Fruit fly (Drosophila melanogaster) whole organism, embryonic: ENCODE measurements around the gene CG9518.

ENCODE experiments used
- Atf-2 ChIP-seq: fragments of 200-800 bp; sonication (Bioruptor generic); optimal IDR thresholded peaks from 2 replicates; lab custom pipeline; 2016; ENCODE audit warnings: missing biosample characterization, missing genetic modification characterization
- Awh ChIP-seq: fragments of 200-800 bp; sonication (Bioruptor generic); IDR thresholded peaks from 2 replicates; pipeline ENCODE4, ENCODE4 v1.3.6; 2022; ENCODE audit warnings: missing biosample characterization, missing genetic modification characterization
- Bdp1 ChIP-seq: fragments of 200-800 bp; sonication (Bioruptor generic); optimal IDR thresholded peaks from 3 replicates; lab custom pipeline; 2016; ENCODE audit warnings: missing biosample characterization, missing genetic modification characterization
- CG10565 ChIP-seq: fragments of 200-800 bp; sonication (Bioruptor generic); optimal IDR thresholded peaks from 3 replicates; lab custom pipeline; 2016; ENCODE audit warnings: missing biosample characterization, mild to moderate bottlenecking, missing genetic modification characterization
- CG12236 ChIP-seq: fragments of 200-800 bp; sonication (Bioruptor generic); optimal IDR thresholded peaks from 2 replicates; lab custom pipeline; 2016; ENCODE audit warnings: missing biosample characterization, missing genetic modification characterization
- CG12299 ChIP-seq: fragments of 200-800 bp; sonication (Bioruptor generic); optimal IDR thresholded peaks from 2 replicates; lab custom pipeline; 2018; ENCODE audit warnings: missing biosample characterization, mild to moderate bottlenecking, missing genetic modification characterization
- CG12391 ChIP-seq: fragments of 200-800 bp; sonication (Bioruptor generic); optimal IDR thresholded peaks from 3 replicates; lab custom pipeline; 2018; ENCODE audit warnings: missing biosample characterization, mild to moderate bottlenecking, missing genetic modification characterization, moderate library complexity
- CG14710 ChIP-seq: fragments of 200-800 bp; sonication (Bioruptor generic); optimal IDR thresholded peaks from 3 replicates; lab custom pipeline; 2019; ENCODE audit warnings: missing biosample characterization, mild to moderate bottlenecking, missing genetic modification characterization, moderate library complexity
- CG14965 ChIP-seq: fragments of 200-800 bp; sonication (Bioruptor generic); optimal IDR thresholded peaks from 2 replicates; lab custom pipeline; 2016; ENCODE audit warnings: missing biosample characterization, missing genetic modification characterization, borderline replicate concordance
- CG16863 ChIP-seq: fragments of 200-800 bp; sonication (Bioruptor generic); optimal IDR thresholded peaks from 3 replicates; lab custom pipeline; 2016; ENCODE audit warnings: missing biosample characterization, missing genetic modification characterization
- CG18476 ChIP-seq: fragments of 200-800 bp; sonication (Bioruptor generic); optimal IDR thresholded peaks from 2 replicates; lab custom pipeline; 2016; ENCODE audit warnings: missing biosample characterization, mild to moderate bottlenecking, missing genetic modification characterization
- CG30431 ChIP-seq: fragments of 200-800 bp; sonication (Bioruptor generic); optimal IDR thresholded peaks from 2 replicates; lab custom pipeline; 2017; ENCODE audit warnings: missing biosample characterization, missing genetic modification characterization
- CG33557 ChIP-seq: fragments of 200-800 bp; sonication (Bioruptor generic); optimal IDR thresholded peaks from 2 replicates; lab custom pipeline; 2019; ENCODE audit warnings: missing biosample characterization, mild to moderate bottlenecking, missing genetic modification characterization, moderate library complexity
- CG3726 ChIP-seq: fragments of 200-800 bp; sonication (Bioruptor generic); IDR thresholded peaks from 3 replicates; pipeline ENCODE4, ENCODE4 v1.3.6; 2022; ENCODE audit warnings: missing biosample characterization, missing genetic modification characterization
- CG3838 ChIP-seq: fragments of 200-800 bp; sonication (Bioruptor generic); optimal IDR thresholded peaks from 3 replicates; lab custom pipeline; 2016; ENCODE audit warnings: missing biosample characterization, missing genetic modification characterization
- CG4282 ChIP-seq: fragments of 200-800 bp; sonication (Bioruptor generic); optimal IDR thresholded peaks from 2 replicates; lab custom pipeline; 2016; ENCODE audit warnings: missing biosample characterization, missing genetic modification characterization
- CG4707 ChIP-seq: fragments of 200-800 bp; sonication (Bioruptor generic); optimal IDR thresholded peaks from 2 replicates; lab custom pipeline; 2018; ENCODE audit warnings: missing biosample characterization, mild to moderate bottlenecking, missing genetic modification characterization, moderate library complexity
- CG7271 ChIP-seq: fragments of 200-800 bp; sonication (Bioruptor generic); optimal IDR thresholded peaks from 2 replicates; lab custom pipeline; 2018; ENCODE audit warnings: missing biosample characterization, mild to moderate bottlenecking, missing genetic modification characterization, moderate library complexity
- CG9727 ChIP-seq: fragments of 200-800 bp; sonication (Bioruptor generic); optimal IDR thresholded peaks from 3 replicates; lab custom pipeline; 2017; ENCODE audit warnings: missing biosample characterization, mild to moderate bottlenecking, missing genetic modification characterization
- Dp ChIP-seq: fragments of 200-800 bp; sonication (Bioruptor generic); optimal IDR thresholded peaks from 2 replicates; lab custom pipeline; 2018; ENCODE audit warnings: missing biosample characterization, mild to moderate bottlenecking, missing genetic modification characterization, moderate library complexity
- Drgx ChIP-seq: fragments of 200-800 bp; sonication (Bioruptor generic); IDR thresholded peaks from 2 replicates; pipeline ENCODE4 v1.3.6; 2022; ENCODE audit warnings: missing biosample characterization, missing genetic modification characterization
- Hey ChIP-seq: fragments of 200-800 bp; sonication (Bioruptor generic); optimal IDR thresholded peaks from 3 replicates; lab custom pipeline; 2018; ENCODE audit warnings: missing biosample characterization, mild to moderate bottlenecking, missing genetic modification characterization
- HmgD ChIP-seq: fragments of 200-800 bp; sonication (Bioruptor generic); optimal IDR thresholded peaks from 3 replicates; lab custom pipeline; 2016; ENCODE audit warnings: missing biosample characterization, missing genetic modification characterization
- Hmx ChIP-seq: fragments of 200-800 bp; sonication (Bioruptor generic); optimal IDR thresholded peaks from 2 replicates; lab custom pipeline; 2016; ENCODE audit warnings: missing biosample characterization, missing genetic modification characterization
- Lhr ChIP-seq: fragments of 200-800 bp; sonication (Bioruptor generic); optimal IDR thresholded peaks from 3 replicates; lab custom pipeline; 2017; ENCODE audit warnings: mild to moderate bottlenecking, missing biosample characterization, missing genetic modification reagents, missing genetic modification characterization
- Max ChIP-seq: fragments of 200-800 bp; sonication (Bioruptor generic); optimal IDR thresholded peaks from 2 replicates; lab custom pipeline; 2016; ENCODE audit warnings: missing biosample characterization, mild to moderate bottlenecking, missing genetic modification characterization
- Mes4 ChIP-seq: fragments of 200-800 bp; sonication (Bioruptor generic); optimal IDR thresholded peaks from 2 replicates; lab custom pipeline; 2016; ENCODE audit warnings: missing biosample characterization, missing genetic modification characterization
- Scr ChIP-seq: fragments of 200-800 bp; sonication (Bioruptor generic); IDR thresholded peaks from 2 replicates; pipeline ENCODE4 v1.3.6; 2022; ENCODE audit warnings: missing biosample characterization, missing genetic modification characterization; ENCODE audit not compliant: partially characterized antibody
- Trl ChIP-seq, 3 experiments: fragments of >200 bp in 2 of 3; fragments of 200-800 bp in 1 of 3; sonication (Bioruptor generic) in 1 of 3; optimal IDR thresholded peaks; 2 replicates in 1 of 3; 3 replicates in 2 of 3; lab custom pipeline; 2016 to 2017; ENCODE audit warnings: missing biosample characterization in 1 of 3, missing genetic modification characterization in 1 of 3
- ab ChIP-seq: fragments of 200-800 bp; sonication (Bioruptor generic); optimal IDR thresholded peaks from 2 replicates; lab custom pipeline; 2016; ENCODE audit warnings: missing biosample characterization, missing genetic modification characterization
- amos ChIP-seq: fragments of 200-800 bp; sonication (Bioruptor generic); IDR thresholded peaks from 2 replicates; pipeline ENCODE4 v1.3.6; 2022; ENCODE audit warnings: missing biosample characterization, missing genetic modification characterization; ENCODE audit not compliant: partially characterized antibody
- ash1 ChIP-seq: fragments of 200-800 bp; sonication (Bioruptor generic); optimal IDR thresholded peaks from 2 replicates; lab custom pipeline; 2018; ENCODE audit warnings: missing biosample characterization, mild to moderate bottlenecking, missing genetic modification characterization
- bab2 ChIP-seq: fragments of 200-800 bp; sonication (Bioruptor generic); optimal IDR thresholded peaks from 2 replicates; lab custom pipeline; 2016; ENCODE audit warnings: missing biosample characterization, missing genetic modification characterization
- bowl ChIP-seq: fragments of 200-800 bp; sonication (Bioruptor generic); IDR thresholded peaks from 2 replicates; pipeline ENCODE4 v1.3.6; 2022; ENCODE audit warnings: missing biosample characterization, missing genetic modification characterization
- ci ChIP-seq: fragments of 200-800 bp; sonication (Bioruptor generic); IDR thresholded peaks from 3 replicates; pipeline ENCODE4 v1.3.6; 2022; ENCODE audit warnings: missing biosample characterization, missing genetic modification characterization
- croc ChIP-seq: fragments of 200-800 bp; sonication (Bioruptor generic); conservative IDR thresholded peaks from 3 replicates; pipeline ENCODE4 v1.3.6; 2022; ENCODE audit warnings: missing biosample characterization, missing genetic modification characterization
- dysf ChIP-seq: fragments of 200-800 bp; sonication (Bioruptor generic); IDR thresholded peaks from 3 replicates; pipeline ENCODE4 v1.3.6; 2022; ENCODE audit warnings: missing biosample characterization, missing genetic modification characterization
- emc ChIP-seq: fragments of 200-800 bp; sonication (Bioruptor generic); optimal IDR thresholded peaks from 2 replicates; lab custom pipeline; 2016; ENCODE audit warnings: missing biosample characterization, missing genetic modification characterization
- exex ChIP-seq: fragments of 200-800 bp; sonication (Bioruptor generic); optimal IDR thresholded peaks from 4 replicates; lab custom pipeline; 2018; ENCODE audit warnings: missing biosample characterization, mild to moderate bottlenecking, missing genetic modification characterization, moderate library complexity
- jigr1 ChIP-seq: fragments of 200-800 bp; sonication (Bioruptor generic); IDR thresholded peaks from 3 replicates; pipeline ENCODE4 v1.3.6; 2022; ENCODE audit warnings: missing biosample characterization, missing genetic modification characterization
- jumu ChIP-seq: fragments of 200-800 bp; sonication (Bioruptor generic); optimal IDR thresholded peaks from 3 replicates; lab custom pipeline; 2016; ENCODE audit warnings: missing biosample characterization, missing genetic modification characterization
- nom ChIP-seq: fragments of 200-800 bp; sonication (Bioruptor generic); optimal IDR thresholded peaks from 2 replicates; lab custom pipeline; 2017; ENCODE audit warnings: missing biosample characterization, missing genetic modification characterization, mild to moderate bottlenecking, moderate library complexity, missing genetic modification reagents
- p53 ChIP-seq: fragments of 200-800 bp; sonication (Bioruptor generic); optimal IDR thresholded peaks from 2 replicates; lab custom pipeline; 2016; ENCODE audit warnings: missing biosample characterization, missing genetic modification characterization
- pan ChIP-seq, 4 experiments: fragments of >200 bp in 3 of 4; fragments of 200-800 bp in 1 of 4; sonication (Bioruptor generic) in 1 of 4; optimal IDR thresholded peaks in 3 of 4; IDR thresholded peaks in 1 of 4; 2 replicates each; pipeline versions ENCODE4 v1.3.6 to Lab custom; 2017 to 2022; ENCODE audit warnings: missing biosample characterization in 2 of 4, missing genetic modification characterization in 2 of 4, mixed read lengths in 1 of 4
- pnt ChIP-seq: fragments of 200-800 bp; sonication (Bioruptor generic); optimal IDR thresholded peaks from 3 replicates; lab custom pipeline; 2016; ENCODE audit warnings: missing biosample characterization, missing genetic modification characterization
- psq ChIP-seq: fragments of 200-800 bp; sonication (Bioruptor generic); optimal IDR thresholded peaks from 2 replicates; lab custom pipeline; 2017; ENCODE audit warnings: missing biosample characterization, missing genetic modification characterization
- sim ChIP-seq: fragments of 200-800 bp; sonication (Bioruptor generic); IDR thresholded peaks from 2 replicates; pipeline ENCODE4 v1.3.6; 2022; ENCODE audit warnings: missing biosample characterization, missing genetic modification characterization
- stwl ChIP-seq: fragments of 200-800 bp; sonication (Bioruptor generic); optimal IDR thresholded peaks from 3 replicates; lab custom pipeline; 2018; ENCODE audit warnings: missing biosample characterization, mild to moderate bottlenecking, missing genetic modification characterization, moderate library complexity
- twi ChIP-seq: fragments of 200-800 bp; optimal IDR thresholded peaks from 2 replicates; lab custom pipeline; 2019; ENCODE audit warnings: missing biosample characterization, mild to moderate bottlenecking, missing genetic modification characterization, moderate library complexity
- yki ChIP-seq: fragments of >200 bp; optimal IDR thresholded peaks from 3 replicates; lab custom pipeline; 2018

The CG9518 gene

DNA sequence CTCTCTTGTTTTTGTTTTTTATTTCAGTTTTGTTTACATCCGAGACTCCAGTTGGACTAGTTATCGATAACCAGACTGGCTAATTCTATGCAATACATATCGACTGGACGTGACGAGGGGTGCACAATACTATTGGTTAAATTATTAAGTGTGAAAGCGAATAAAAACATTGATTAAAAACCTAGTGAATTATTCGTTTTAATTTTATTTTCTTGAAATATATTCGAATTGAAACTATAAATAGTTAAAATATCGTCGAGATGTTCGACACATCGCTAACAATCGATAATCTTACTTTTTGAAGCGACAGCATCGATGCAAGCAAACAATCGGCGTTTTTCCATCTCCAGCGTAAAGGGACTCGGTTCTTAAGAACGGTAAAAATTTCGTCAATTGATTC lies 31.9 kb downstream of the CG9518 start, which contains the start of the genes CG32590 and Flo2 (continued):
- TF ChIP-seq sim (peak; percentile 47; the same call in 1 of the 2 replicates), yki (lab: Kevin White, UChicago) (no peak), Max (GFP tag; lab: Kevin White, UChicago) (peak; percentile 55), CG3838 (peak; percentile 31), CG4707 (GFP tag; lab: Kevin White, UChicago) (no peak), pnt (GFP tag; lab: Kevin White, UChicago) (peak; percentile 57), jumu (GFP tag; lab: Kevin White, UChicago) (peak; percentile 67), CG33557 (peak; percentile 12), dysf (GFP tag; lab: Robert Waterston, UW) (peak; percentile 52; the same call in 2 of the 3 replicates), Awh (GFP tag; lab: Robert Waterston, UW) (peak; percentile 77), emc (GFP tag; lab: Kevin White, UChicago) (peak; percentile 13), twi (tag; lab: Kevin White, UChicago) (peak; percentile 25), ash1 (GFP tag; lab: Kevin White, UChicago) (no peak), ci (peak; percentile 83), Drgx (peak; percentile 59), CG12236 (peak; percentile 10), CG4282 (GFP tag; lab: Kevin White, UChicago) (peak; percentile 75), Atf-2 (peak; percentile 55), Hmx (no peak), CG9727 (peak; percentile 72), Dp (GFP tag; lab: Kevin White, UChicago) (peak; percentile 28), CG12299 (tag; lab: Kevin White, UChicago) (peak; percentile 61), CG14965 (GFP tag; lab: Kevin White, UChicago) (no peak), jigr1 (peak; percentile 18; the same call in 1 of the 3 replicates), CG16863 (GFP tag; lab: Kevin White, UChicago) (peak; percentile 44), croc (GFP tag; lab: Robert Waterston, UW) (no peak; the same call in 1 of the 3 replicates), Bdp1 (GFP tag; lab: Kevin White, UChicago) (peak; percentile 65), CG14710 (tag; lab: Kevin White, UChicago) (peak; percentile 80), CG3726 (GFP tag; lab: Robert Waterston, UW) (no peak), CG10565 (GFP tag; lab: Kevin White, UChicago) (no peak), Mes4 (peak; percentile 54), psq (GFP tag; lab: Kevin White, UChicago) (peak; percentile 30), bowl (GFP tag; lab: Robert Waterston, UW) (no peak), HmgD (GFP tag; lab: Kevin White, UChicago) (no peak), nom (GFP tag; lab: Kevin White, UChicago) (no peak), stwl (tag; lab: Kevin White, UChicago) (peak; percentile 85), Trl (optimal IDR thresholded peaks at IDR 0.05; lab: Kevin White, UChicago) (no peak), Trl (GFP tag; optimal IDR thresholded peaks at IDR 0.05; lab: Kevin White, UChicago) (peak; percentile 56), bab2 (GFP tag; lab: Kevin White, UChicago) (peak; percentile 54), p53 (GFP tag; lab: Kevin White, UChicago) (peak; percentile 35), CG30431 (GFP tag; lab: Kevin White, UChicago) (no peak), CG7271 (tag; lab: Kevin White, UChicago) (peak; percentile 15), amos (GFP tag; lab: Robert Waterston, UW) (peak; percentile 92), Scr (GFP tag; lab: Robert Waterston, UW) (peak; percentile 98), Lhr (GFP tag; lab: Kevin White, UChicago) (peak; percentile 52), pan (optimal IDR thresholded peaks at IDR 0.05; lab: Kevin White, UChicago) (no peak), pan (GFP tag; optimal IDR thresholded peaks at IDR 0.05 in 1 of 2, IDR thresholded peaks at IDR 0.05 in 1 of 2) (peak in 1 of 2 experiments; percentile 80), CG12391 (tag; lab: Kevin White, UChicago) (peak; percentile 89), ab (no peak), Hey (no peak), exex (tag; lab: Kevin White, UChicago) (peak; percentile 26), CG18476 (GFP tag; lab: Kevin White, UChicago) (peak; percentile 57)
